Fruit fly (Drosophila melanogaster) whole organism, embryonic: ENCODE measurements around the gene Nca.
A peak's percentile ranks its signal among the peaks of the same experiment; 100 is the strongest.

Experiments used
- Asciz ChIP-seq: fragments of 200-800 bp; sonication (Bioruptor generic); optimal IDR thresholded peaks from 2 replicates; lab custom pipeline; 2017; ENCODE audit warnings: missing biosample characterization, mild to moderate bottlenecking, missing genetic modification characterization, missing genetic modification reagents
- Bgb ChIP-seq: fragments of 200-800 bp; sonication (Bioruptor generic); IDR thresholded peaks from 2 replicates; pipeline ENCODE4 v1.3.6; 2022; ENCODE audit warnings: missing biosample characterization, missing genetic modification characterization; ENCODE audit not compliant: partially characterized antibody
- CG10209 ChIP-seq: fragments of 200-800 bp; sonication (Bioruptor generic); optimal IDR thresholded peaks from 3 replicates; lab custom pipeline; 2017; ENCODE audit warnings: missing biosample characterization, mild to moderate bottlenecking, missing genetic modification characterization, missing genetic modification reagents
- CG10267 ChIP-seq: fragments of 200-800 bp; sonication (Bioruptor generic); optimal IDR thresholded peaks from 2 replicates; lab custom pipeline; 2018; ENCODE audit warnings: missing biosample characterization, mild to moderate bottlenecking, missing genetic modification characterization, moderate library complexity
- CG10321 ChIP-seq: fragments of 200-800 bp; sonication (Bioruptor generic); IDR thresholded peaks from 2 replicates; pipeline ENCODE4 v1.3.6; 2022; ENCODE audit warnings: missing biosample characterization, missing genetic modification characterization
- CG10543 ChIP-seq: fragments of 200-800 bp; sonication (Bioruptor generic); optimal IDR thresholded peaks from 3 replicates; lab custom pipeline; 2017; ENCODE audit warnings: missing biosample characterization, mild to moderate bottlenecking, missing genetic modification characterization, moderate library complexity
- CG13123 ChIP-seq: fragments of 200-800 bp; sonication (Bioruptor generic); optimal IDR thresholded peaks from 2 replicates; lab custom pipeline; 2016; ENCODE audit warnings: missing biosample characterization, missing genetic modification characterization
- CG13287 ChIP-seq: fragments of 200-800 bp; sonication (Bioruptor generic); IDR thresholded peaks from 2 replicates; pipeline ENCODE4 v1.3.6; 2022; ENCODE audit warnings: missing biosample characterization, missing genetic modification characterization; ENCODE audit not compliant: partially characterized antibody
- CG13424 ChIP-seq: fragments of 200-800 bp; sonication (Bioruptor generic); optimal IDR thresholded peaks from 2 replicates; lab custom pipeline; 2019; ENCODE audit warnings: missing biosample characterization, mild to moderate bottlenecking, missing genetic modification characterization, moderate library complexity
- CG1603 ChIP-seq: fragments of 200-800 bp; sonication (Bioruptor generic); optimal IDR thresholded peaks from 2 replicates; lab custom pipeline; 2019; ENCODE audit warnings: missing biosample characterization, mild to moderate bottlenecking, missing genetic modification characterization, moderate library complexity
- CG16779 ChIP-seq: fragments of 200-800 bp; sonication (Bioruptor generic); IDR thresholded peaks from 2 replicates; pipeline ENCODE4 v1.3.6; 2022; ENCODE audit warnings: missing biosample characterization, missing genetic modification characterization
- CG30020 ChIP-seq: fragments of 200-800 bp; optimal IDR thresholded peaks from 2 replicates; lab custom pipeline; 2019; ENCODE audit warnings: missing biosample characterization, mild to moderate bottlenecking, missing genetic modification characterization, moderate library complexity
- CG3847 ChIP-seq: fragments of 200-800 bp; sonication (Bioruptor generic); IDR thresholded peaks from 2 replicates; pipeline ENCODE4 v1.3.6; 2022; ENCODE audit warnings: missing biosample characterization, missing genetic modification characterization
- CG4360 ChIP-seq: fragments of 200-800 bp; sonication (Bioruptor generic); IDR thresholded peaks from 2 replicates; pipeline ENCODE4 v1.3.6; 2022; ENCODE audit warnings: missing biosample characterization, missing genetic modification characterization
- CG4424 ChIP-seq: fragments of 200-800 bp; sonication (Bioruptor generic); optimal IDR thresholded peaks from 3 replicates; lab custom pipeline; 2016; ENCODE audit warnings: missing biosample characterization, missing genetic modification characterization
- CG4730 ChIP-seq: fragments of 200-800 bp; sonication (Bioruptor generic); IDR thresholded peaks from 2 replicates; pipeline ENCODE4 v1.3.6; 2022; ENCODE audit warnings: missing biosample characterization, missing genetic modification characterization
- CG6254 ChIP-seq: fragments of 200-800 bp; sonication (Bioruptor generic); optimal IDR thresholded peaks from 3 replicates; lab custom pipeline; 2017; ENCODE audit warnings: mild to moderate bottlenecking, missing biosample characterization, missing genetic modification reagents, missing genetic modification characterization
- CG6683 ChIP-seq: fragments of 200-800 bp; sonication (Bioruptor generic); optimal IDR thresholded peaks from 2 replicates; lab custom pipeline; 2017; ENCODE audit warnings: missing biosample characterization, mild to moderate bottlenecking, missing genetic modification characterization, missing genetic modification reagents
- CG7357 ChIP-seq: fragments of 200-800 bp; sonication (Bioruptor generic); IDR thresholded peaks from 3 replicates; pipeline ENCODE4 v1.3.6; 2022; ENCODE audit warnings: missing biosample characterization, missing genetic modification characterization
- CG7745 ChIP-seq: fragments of 200-800 bp; sonication (Bioruptor generic); optimal IDR thresholded peaks from 2 replicates; lab custom pipeline; 2018; ENCODE audit warnings: missing biosample characterization, mild to moderate bottlenecking, missing genetic modification characterization, moderate library complexity
- Dp ChIP-seq: fragments of 200-800 bp; sonication (Bioruptor generic); optimal IDR thresholded peaks from 2 replicates; lab custom pipeline; 2018; ENCODE audit warnings: missing biosample characterization, mild to moderate bottlenecking, missing genetic modification characterization, moderate library complexity
- E2f1 ChIP-seq: fragments of 200-800 bp; sonication (Bioruptor generic); IDR thresholded peaks from 2 replicates; pipeline ENCODE4 v1.3.6; 2022; ENCODE audit warnings: missing biosample characterization, missing genetic modification characterization
- Fer3 ChIP-seq: fragments of 200-800 bp; sonication (Bioruptor generic); optimal IDR thresholded peaks from 2 replicates; lab custom pipeline; 2018; ENCODE audit warnings: missing biosample characterization, mild to moderate bottlenecking, missing genetic modification characterization, moderate library complexity
- Jarid2 ChIP-seq: fragments of 200-800 bp; sonication (Bioruptor generic); optimal IDR thresholded peaks from 3 replicates; lab custom pipeline; 2017; ENCODE audit warnings: mild to moderate bottlenecking, missing biosample characterization, missing genetic modification reagents, missing genetic modification characterization
- Med ChIP-seq: fragments of 200-800 bp; sonication (Bioruptor generic); peaks from one replicate; lab custom pipeline; 2016; ENCODE audit warnings: missing biosample characterization, missing genetic modification characterization, mild to moderate bottlenecking, inconsistent platforms, moderate library complexity
- Ptx1 ChIP-seq: fragments of 200-800 bp; sonication (Bioruptor generic); IDR thresholded peaks from 2 replicates; pipeline ENCODE4 v1.3.6; 2022; ENCODE audit warnings: missing biosample characterization, missing genetic modification characterization
- Six4 ChIP-seq: fragments of 200-800 bp; sonication (Bioruptor generic); optimal IDR thresholded peaks from 2 replicates; lab custom pipeline; 2016; ENCODE audit warnings: missing biosample characterization, missing genetic modification characterization
- Sox102F ChIP-seq: fragments of 200-800 bp; sonication (Bioruptor generic); optimal IDR thresholded peaks from 2 replicates; lab custom pipeline; 2018; ENCODE audit warnings: missing biosample characterization, mild to moderate bottlenecking, missing genetic modification characterization, moderate library complexity
- Taf1 ChIP-seq: fragments of 200-800 bp; sonication (Bioruptor generic); IDR thresholded peaks from 2 replicates; pipeline ENCODE4 v1.3.6; 2022; ENCODE audit warnings: missing biosample characterization, missing genetic modification characterization
- bbx ChIP-seq: fragments of 200-800 bp; sonication (Bioruptor generic); IDR thresholded peaks from 2 replicates; pipeline ENCODE4 v1.3.6; 2022; ENCODE audit warnings: missing biosample characterization, missing genetic modification characterization; ENCODE audit not compliant: partially characterized antibody
- bsh ChIP-seq, 2 experiments: fragments of 200-800 bp; sonication (Bioruptor generic); optimal IDR thresholded peaks; 2 replicates each; lab custom pipeline; 2017 to 2018; ENCODE audit warnings: mild to moderate bottlenecking in 2 of 2, missing biosample characterization in 2 of 2, missing genetic modification characterization in 2 of 2, moderate library complexity in 1 of 2
- dan ChIP-seq: fragments of 200-800 bp; sonication (Bioruptor generic); IDR thresholded peaks from 2 replicates; pipeline ENCODE4 v1.3.6; 2022; ENCODE audit warnings: missing biosample characterization, missing genetic modification characterization
- dysf ChIP-seq: fragments of 200-800 bp; sonication (Bioruptor generic); IDR thresholded peaks from 3 replicates; pipeline ENCODE4 v1.3.6; 2022; ENCODE audit warnings: missing biosample characterization, missing genetic modification characterization
- eve ChIP-seq, 2 experiments: fragments of >200 bp; optimal IDR thresholded peaks; 2 replicates each; lab custom pipeline; 2017; ENCODE audit warnings: missing biosample characterization in 2 of 2, missing genetic modification characterization in 2 of 2
- gsb ChIP-seq: fragments of 200-800 bp; sonication (Bioruptor generic); IDR thresholded peaks from 2 replicates; pipeline ENCODE4 v1.3.6; 2022; ENCODE audit warnings: missing biosample characterization, missing genetic modification characterization
- hbn ChIP-seq: fragments of 200-800 bp; sonication (Bioruptor generic); IDR thresholded peaks from 2 replicates; pipeline ENCODE4 v1.3.6; 2022; ENCODE audit warnings: missing biosample characterization, missing genetic modification characterization; ENCODE audit not compliant: partially characterized antibody
- kni ChIP-seq: fragments of 200-800 bp; sonication (Bioruptor generic); optimal IDR thresholded peaks from 3 replicates; lab custom pipeline; 2017; ENCODE audit warnings: mild to moderate bottlenecking, missing biosample characterization, missing genetic modification reagents, missing genetic modification characterization
- nerfin-2 ChIP-seq: fragments of 200-800 bp; sonication (Bioruptor generic); IDR thresholded peaks from 2 replicates; pipeline ENCODE4 v1.3.6; 2022; ENCODE audit warnings: missing biosample characterization, missing genetic modification characterization; ENCODE audit not compliant: partially characterized antibody
- onecut ChIP-seq: fragments of 200-800 bp; sonication (Bioruptor generic); IDR thresholded peaks from 2 replicates; pipeline ENCODE4 v1.3.6; 2022; ENCODE audit warnings: missing biosample characterization, missing genetic modification characterization
- otp ChIP-seq: fragments of 200-800 bp; sonication (Bioruptor generic); IDR thresholded peaks from 3 replicates; pipeline ENCODE4, ENCODE4 v1.3.6; 2022; ENCODE audit warnings: missing biosample characterization, missing genetic modification characterization
- pum ChIP-seq: fragments of 200-800 bp; sonication (Bioruptor generic); optimal IDR thresholded peaks from 2 replicates; lab custom pipeline; 2016; ENCODE audit warnings: missing biosample characterization, missing genetic modification characterization
- salm ChIP-seq: fragments of 200-800 bp; sonication (Bioruptor generic); optimal IDR thresholded peaks from 2 replicates; lab custom pipeline; 2018; ENCODE audit warnings: missing biosample characterization, mild to moderate bottlenecking, missing genetic modification characterization
- ssp ChIP-seq: fragments of 200-800 bp; sonication (Bioruptor generic); IDR thresholded peaks from 2 replicates; pipeline ENCODE4 v1.3.6; 2022; ENCODE audit warnings: missing biosample characterization, missing genetic modification characterization
- toy ChIP-seq: fragments of 200-800 bp; sonication (Bioruptor generic); IDR thresholded peaks from 2 replicates; pipeline ENCODE4 v1.3.6; 2022; ENCODE audit warnings: missing biosample characterization, missing genetic modification characterization
- twi ChIP-seq: fragments of 200-800 bp; optimal IDR thresholded peaks from 2 replicates; lab custom pipeline; 2019; ENCODE audit warnings: missing biosample characterization, mild to moderate bottlenecking, missing genetic modification characterization, moderate library complexity
- tx ChIP-seq: fragments of 200-800 bp; sonication (Bioruptor generic); optimal IDR thresholded peaks from 2 replicates; lab custom pipeline; 2016; ENCODE audit warnings: missing biosample characterization, missing genetic modification characterization
- vnd ChIP-seq: fragments of 200-800 bp; sonication (Bioruptor generic); IDR thresholded peaks from 3 replicates; pipeline ENCODE4 v1.3.6; 2022; ENCODE audit warnings: missing biosample characterization, missing genetic modification characterization; ENCODE audit not compliant: partially characterized antibody
- vvl ChIP-seq: fragments of 200-800 bp; sonication (Bioruptor generic); IDR thresholded peaks from 2 replicates; pipeline ENCODE4 v1.3.6; 2022; ENCODE audit warnings: missing biosample characterization, missing genetic modification characterization

Gene Nca

dm6 chr3L:20004442-20004869, 12.8 kb downstream of the Nca start (continued):
- TF ChIP-seq kni (GFP tag; lab: Kevin White, UChicago) (peak; percentile 55), CG10543 (no peak), hbn (GFP tag; lab: Robert Waterston, UW) (peak; percentile 37; the same call in 1 of the 2 replicates), CG7357 (GFP tag; lab: Robert Waterston, UW) (no peak), CG16779 (GFP tag; lab: Robert Waterston, UW) (no peak), CG4424 (GFP tag; lab: Kevin White, UChicago) (no peak), bbx (GFP tag; lab: Robert Waterston, UW) (peak; percentile 71), CG4730 (no peak), pum (GFP tag; lab: Kevin White, UChicago) (no peak), CG7745 (no peak), CG6683 (GFP tag; lab: Kevin White, UChicago) (no peak), eve (GFP tag; optimal IDR thresholded peaks at IDR 0.05; lab: Kevin White, UChicago) (peak in 1 of 2 experiments; percentile 65), Dp (peak; percentile 4), Ptx1 (GFP tag; lab: Robert Waterston, UW) (no peak), Med (GFP tag; lab: Kevin White, UChicago) (peak; percentile 75), otp (GFP tag; lab: Robert Waterston, UW) (no peak), salm (tag; lab: Kevin White, UChicago) (no peak), Fer3 (tag; lab: Kevin White, UChicago) (no peak), CG6254 (GFP tag; lab: Kevin White, UChicago) (peak; percentile 57), twi (peak; percentile 16), E2f1 (GFP tag; lab: Robert Waterston, UW) (no peak), CG3847 (GFP tag; lab: Robert Waterston, UW) (no peak), CG13287 (GFP tag; lab: Robert Waterston, UW) (peak; percentile 22; the same call in 1 of the 2 replicates)

dm6 chr3L:20005033-20005782, 13.5 kb downstream of the Nca start, which contains the start of gene kug:
TSS of gene kug (plus strand) at chr3L:20005301.
- TF ChIP-seq toy (GFP tag; lab: Robert Waterston, UW), result no peak
- no peak for TF ChIP-seq CG7357 (GFP tag; lab: Robert Waterston, UW)
- TF ChIP-seq Jarid2 (GFP tag; lab: Kevin White, UChicago), result peak; percentile 24
- no peak for TF ChIP-seq CG4360
- no peak for TF ChIP-seq vvl
- TF ChIP-seq CG10543, result no peak
- TF ChIP-seq bsh (GFP tag; optimal IDR thresholded peaks at IDR 0.05; lab: Kevin White, UChicago), result no peak
- no peak for TF ChIP-seq CG1603 (tag; lab: Kevin White, UChicago)
- TF ChIP-seq Bgb, result peak; percentile 19; the same call in 1 of the 2 replicates
- no peak for TF ChIP-seq CG13123 (GFP tag; lab: Kevin White, UChicago)
- no peak for TF ChIP-seq CG30020 (tag; lab: Kevin White, UChicago)
- TF ChIP-seq tx (GFP tag; lab: Kevin White, UChicago), result no peak
- no peak for TF ChIP-seq CG10209 (GFP tag; lab: Kevin White, UChicago)
- TF ChIP-seq vnd (GFP tag; lab: Robert Waterston, UW), result 0 out of 3 replicates have a peak, but pooled peaks have one; percentile 18
- TF ChIP-seq CG10321 (GFP tag; lab: Robert Waterston, UW), result no peak
- TF ChIP-seq Asciz (GFP tag; lab: Kevin White, UChicago), result no peak
- TF ChIP-seq Sox102F, result no peak
- no peak for TF ChIP-seq CG13424 (tag; lab: Kevin White, UChicago)
- no peak for TF ChIP-seq ssp (GFP tag; lab: Robert Waterston, UW)
- no peak for TF ChIP-seq dan (GFP tag; lab: Robert Waterston, UW)
- no peak for TF ChIP-seq Taf1 (GFP tag; lab: Robert Waterston, UW)
- TF ChIP-seq dysf (GFP tag; lab: Robert Waterston, UW), result no peak; the same call in 2 of the 3 replicates
- TF ChIP-seq CG10267 (tag; lab: Kevin White, UChicago), result no peak
- no peak for TF ChIP-seq gsb (GFP tag; lab: Robert Waterston, UW)
- 0 out of 2 replicates have a peak, but pooled peaks have one; percentile 39 for TF ChIP-seq nerfin-2 (GFP tag; lab: Robert Waterston, UW)
- TF ChIP-seq Six4, result no peak
- TF ChIP-seq onecut (GFP tag; lab: Robert Waterston, UW), result no peak
